Fruit fly (Drosophila melanogaster): ENCODE data around the gene CG15635.

dm6 chr2L:4597580-4597979 is 45.2 kb upstream of the CG15635 start:
- TF ChIP-seq EcR (GFP tag; optimal IDR thresholded peaks at IDR 0.05) (peak in 1 of 2 experiments; percentile 15), Dll (optimal IDR thresholded peaks at IDR 0.05) (no peak), psq (optimal IDR thresholded peaks at IDR 0.05) (no peak)

Data from whole organism.